Worm (Caenorhabditis elegans) whole organism, late embryonic: ENCODE results near the gene T27A8.3.

Source experiments
- madf-2 ChIP-seq: sonication (generic microtip); optimal IDR thresholded peaks from 2 replicates; lab custom pipeline; 2017; ENCODE audit warnings: missing genetic modification characterization, missing compliant biosample characterization
- ref-2 ChIP-seq: sonication (generic microtip); optimal IDR thresholded peaks from 2 replicates; lab custom pipeline; 2016; ENCODE audit warnings: missing genetic modification characterization, missing compliant biosample characterization

ce11 chrX:16058845-16059244 lies 3.6 kb upstream of the T27A8.3 start, which contains the start of gene T27A8.2:
- TF ChIP-seq ref-2 (tag; lab: Kevin White, UChicago) (no peak), madf-2 (tag; lab: Kevin White, UChicago) (no peak)
